Worm (Caenorhabditis elegans) whole organism, L3 larva: ENCODE measurements around the gene tufm-1.

Experiments used
- R02D3.7 ChIP-seq: fragments of 150-350 bp; optimal IDR thresholded peaks from 2 replicates; lab custom pipeline; 2014; ENCODE audit warnings: missing biosample characterization, missing genetic modification characterization
- aly-2 ChIP-seq: fragments of 150-350 bp; optimal IDR thresholded peaks from 2 replicates; lab custom pipeline; 2014; ENCODE audit warnings: missing biosample characterization, missing genetic modification characterization
- ceh-16 ChIP-seq: sonication (generic microtip); optimal IDR thresholded peaks from 2 replicates; lab custom pipeline; 2017; ENCODE audit warnings: missing biosample characterization, missing genetic modification characterization
- ceh-28 ChIP-seq: fragments of 150-350 bp; optimal IDR thresholded peaks from 2 replicates; lab custom pipeline; 2014; ENCODE audit warnings: missing biosample characterization, missing genetic modification reagents, missing genetic modification characterization
- ceh-9 ChIP-seq: sonication (generic microtip); optimal IDR thresholded peaks from 2 replicates; lab custom pipeline; 2018; ENCODE audit warnings: missing biosample characterization, missing genetic modification characterization
- daf-12 ChIP-seq: fragments of 150-350 bp; optimal IDR thresholded peaks from 2 replicates; lab custom pipeline; 2014; ENCODE audit warnings: missing biosample characterization, missing genetic modification reagents, missing genetic modification characterization
- egl-27 ChIP-seq: sonication (generic microtip); optimal IDR thresholded peaks from 4 replicates; lab custom pipeline; 2017; ENCODE audit warnings: missing biosample characterization, missing genetic modification reagents, missing genetic modification characterization
- egl-5 ChIP-seq: fragments of 150-350 bp; optimal IDR thresholded peaks from 2 replicates; lab custom pipeline; 2017; ENCODE audit warnings: missing biosample characterization, missing genetic modification reagents, missing genetic modification characterization, inconsistent platforms
- elt-3 ChIP-seq, 3 experiments: fragments of 150-350 bp in 1 of 3; sonication (generic microtip) in 2 of 3; optimal IDR thresholded peaks; 2 replicates in 2 of 3; 4 replicates in 1 of 3; lab custom pipeline; 2014 to 2017; ENCODE audit warnings: missing biosample characterization in 3 of 3, missing genetic modification characterization in 3 of 3
- eor-1 ChIP-seq, 2 experiments: fragments of 150-350 bp; optimal IDR thresholded peaks; 2 replicates each; lab custom pipeline; 2014 to 2018; ENCODE audit warnings: missing biosample characterization in 2 of 2, missing genetic modification characterization in 2 of 2
- fkh-10 ChIP-seq: sonication (generic microtip); optimal IDR thresholded peaks from 2 replicates; lab custom pipeline; 2017; ENCODE audit warnings: missing biosample characterization, missing genetic modification reagents, missing genetic modification characterization
- fkh-2 ChIP-seq: fragments of 150-350 bp; optimal IDR thresholded peaks from 2 replicates; lab custom pipeline; 2014; ENCODE audit warnings: missing biosample characterization, missing genetic modification reagents, missing genetic modification characterization
- fos-1 ChIP-seq: fragments of 150-350 bp; optimal IDR thresholded peaks from 2 replicates; lab custom pipeline; 2014; ENCODE audit warnings: missing biosample characterization, missing genetic modification characterization
- hmg-11 ChIP-seq: sonication (generic microtip); optimal IDR thresholded peaks from 2 replicates; lab custom pipeline; 2016; ENCODE audit warnings: missing genetic modification characterization, missing compliant biosample characterization
- lin-15B ChIP-seq: fragments of 150-350 bp; optimal IDR thresholded peaks from 2 replicates; lab custom pipeline; 2014; ENCODE audit warnings: missing biosample characterization, missing genetic modification characterization
- lin-39 ChIP-seq: fragments of 150-350 bp; optimal IDR thresholded peaks from 2 replicates; lab custom pipeline; 2018; ENCODE audit warnings: missing biosample characterization, missing genetic modification reagents, missing genetic modification characterization
- lsy-12 ChIP-seq: sonication (generic microtip); optimal IDR thresholded peaks from 2 replicates; lab custom pipeline; 2016; ENCODE audit warnings: mild to moderate bottlenecking, missing genetic modification characterization, missing compliant biosample characterization
- mdl-1 ChIP-seq: fragments of 150-350 bp; optimal IDR thresholded peaks from 2 replicates; lab custom pipeline; 2014; ENCODE audit warnings: missing biosample characterization, missing genetic modification characterization
- nfya-1 ChIP-seq: sonication (generic microtip); optimal IDR thresholded peaks from 2 replicates; lab custom pipeline; 2017; ENCODE audit warnings: missing genetic modification characterization, mild to moderate bottlenecking, missing compliant biosample characterization, antibody characterized with exemption, moderate library complexity; ENCODE audit not compliant: insufficient read depth
- nhr-11 ChIP-seq: fragments of 150-350 bp; optimal IDR thresholded peaks from 2 replicates; lab custom pipeline; 2014; ENCODE audit warnings: missing biosample characterization, missing genetic modification characterization
- nhr-23 ChIP-seq: fragments of 150-350 bp; optimal IDR thresholded peaks from 2 replicates; lab custom pipeline; 2014; ENCODE audit warnings: missing biosample characterization, missing genetic modification reagents, missing genetic modification characterization
- nhr-25 ChIP-seq: sonication (generic microtip); optimal IDR thresholded peaks from 2 replicates; lab custom pipeline; 2017; ENCODE audit warnings: missing biosample characterization, missing genetic modification characterization
- nhr-28 ChIP-seq: fragments of 150-350 bp; optimal IDR thresholded peaks from 2 replicates; lab custom pipeline; 2014; ENCODE audit warnings: missing biosample characterization, missing genetic modification characterization
- nhr-43 ChIP-seq: sonication (generic microtip); optimal IDR thresholded peaks from 2 replicates; lab custom pipeline; 2016; ENCODE audit warnings: mild to moderate bottlenecking, missing genetic modification characterization, missing compliant biosample characterization; ENCODE audit not compliant: poor library complexity, severe bottlenecking
- nhr-67 ChIP-seq: fragments of 150-350 bp; optimal IDR thresholded peaks from 2 replicates; lab custom pipeline; 2014; ENCODE audit warnings: missing biosample characterization, missing genetic modification characterization
- nhr-76 ChIP-seq: fragments of 150-350 bp; sonication (generic microtip); optimal IDR thresholded peaks from 5 replicates; lab custom pipeline; 2014; ENCODE audit warnings: missing biosample characterization, missing genetic modification characterization
- nhr-77 ChIP-seq: fragments of 150-350 bp; optimal IDR thresholded peaks from 2 replicates; lab custom pipeline; 2014; ENCODE audit warnings: missing biosample characterization, missing genetic modification characterization
- pha-4 ChIP-seq: fragments of 150-350 bp; optimal IDR thresholded peaks from 2 replicates; lab custom pipeline; 2014; ENCODE audit warnings: missing biosample characterization, missing genetic modification reagents, missing genetic modification characterization
- pqm-1 ChIP-seq: fragments of 150-350 bp; optimal IDR thresholded peaks from 2 replicates; lab custom pipeline; 2017; ENCODE audit warnings: missing biosample characterization, missing genetic modification characterization, inconsistent platforms
- skn-1 ChIP-seq: fragments of 150-350 bp; optimal IDR thresholded peaks from 2 replicates; lab custom pipeline; 2014; ENCODE audit warnings: missing biosample characterization, missing genetic modification characterization
- snpc-4 ChIP-seq: fragments of 150-350 bp; optimal IDR thresholded peaks from 2 replicates; lab custom pipeline; 2014; ENCODE audit warnings: missing biosample characterization, missing genetic modification characterization
- tbx-2 ChIP-seq: sonication (generic microtip); optimal IDR thresholded peaks from 2 replicates; lab custom pipeline; 2016; ENCODE audit warnings: mild to moderate bottlenecking, missing genetic modification characterization, missing compliant biosample characterization
- unc-39 ChIP-seq: sonication (generic microtip); optimal IDR thresholded peaks from 4 replicates; lab custom pipeline; 2017; ENCODE audit warnings: missing biosample characterization, missing genetic modification characterization
- unc-62 ChIP-seq: fragments of 150-350 bp; sonication (generic microtip); optimal IDR thresholded peaks from 4 replicates; lab custom pipeline; 2014; ENCODE audit warnings: missing biosample characterization, missing genetic modification reagents, missing genetic modification characterization
- zag-1 ChIP-seq: fragments of 150-350 bp; optimal IDR thresholded peaks from 2 replicates; lab custom pipeline; 2014; ENCODE audit warnings: missing biosample characterization, missing genetic modification characterization
- ztf-4 ChIP-seq: fragments of 150-350 bp; optimal IDR thresholded peaks from 2 replicates; lab custom pipeline; 2014; ENCODE audit warnings: missing biosample characterization, missing genetic modification characterization

Gene tufm-1

DNA sequence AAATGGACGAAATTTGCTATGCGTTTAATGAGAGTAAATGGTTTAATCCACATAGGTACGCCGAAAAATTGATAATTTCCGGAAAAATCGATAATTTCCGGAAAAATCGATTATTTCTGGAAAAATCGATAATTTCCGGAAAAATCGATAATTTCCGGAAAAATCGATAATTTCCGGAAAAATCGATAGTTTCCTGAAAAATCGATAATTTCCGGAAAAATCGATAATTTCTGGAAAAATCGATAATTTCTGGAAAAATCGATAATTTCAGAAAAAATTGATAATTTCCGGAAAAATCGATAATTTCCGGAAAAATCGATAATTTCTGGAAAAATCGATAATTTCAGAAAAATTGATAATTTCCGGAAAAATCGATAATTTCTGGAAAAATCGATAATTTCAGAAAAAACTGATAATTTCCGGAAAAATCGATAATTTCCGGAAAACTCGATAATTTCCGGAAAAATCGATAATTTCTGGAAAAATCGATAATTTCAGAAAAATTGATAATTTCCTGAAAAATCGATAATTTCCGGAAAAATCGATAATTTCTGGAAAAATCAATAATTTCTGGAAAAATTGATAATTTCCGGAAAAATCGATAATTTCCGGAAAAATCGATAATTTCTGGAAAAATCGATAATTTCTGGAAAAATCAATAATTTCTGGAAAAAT, 22.1 kb upstream of the tufm-1 start:
- TF ChIP-seq ceh-28 (tag; lab: Kevin White, UChicago): peak; percentile 98
- TF ChIP-seq, all 47 proteins: peak for 1; not testable (repeated sequence) for 46

DNA sequence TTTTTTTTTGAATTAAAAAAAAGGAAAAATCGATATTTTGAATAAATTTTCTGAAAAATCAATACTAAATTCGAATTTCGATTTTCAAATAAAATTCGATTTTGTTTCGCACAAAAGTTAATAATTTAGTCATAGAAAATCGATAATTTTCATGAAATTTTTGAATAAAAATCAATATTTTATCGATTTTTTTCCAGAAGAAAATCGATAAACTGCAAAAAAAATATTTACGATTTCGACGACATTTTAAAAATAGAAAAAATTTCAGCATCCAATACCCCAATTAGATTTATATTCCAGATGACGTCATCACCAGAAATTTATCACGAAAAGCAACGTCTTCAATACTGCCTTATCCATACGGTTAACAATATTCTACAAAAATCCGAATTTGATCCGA, 21.6 kb upstream of the tufm-1 start, which contains the start of gene josd-1:
TSS of gene josd-1 (plus strand) at position 301 of the 400 bp plus-strand sequence.
- TF ChIP-seq hmg-11 (no peak), unc-62 (GFP tag; lab: Kevin White, UChicago) (no peak), snpc-4 (tag; lab: Kevin White, UChicago) (no peak), nhr-25 (tag; lab: Kevin White, UChicago) (no peak), zag-1 (tag; lab: Kevin White, UChicago) (no peak), ceh-9 (no peak), nhr-43 (no peak), R02D3.7 (no peak), nhr-11 (tag; lab: Kevin White, UChicago) (no peak), nhr-23 (tag; lab: Kevin White, UChicago) (no peak), nhr-67 (tag; lab: Kevin White, UChicago) (no peak), fkh-10 (GFP tag; lab: Kevin White, UChicago) (no peak), nhr-28 (no peak), lin-15B (no peak), nhr-76 (no peak), ztf-4 (tag; lab: Kevin White, UChicago) (no peak), mdl-1 (tag; lab: Kevin White, UChicago) (no peak), pqm-1 (tag; lab: Kevin White, UChicago) (no peak)
- TF ChIP-seq, all 47 proteins: peak for 0

DNA sequence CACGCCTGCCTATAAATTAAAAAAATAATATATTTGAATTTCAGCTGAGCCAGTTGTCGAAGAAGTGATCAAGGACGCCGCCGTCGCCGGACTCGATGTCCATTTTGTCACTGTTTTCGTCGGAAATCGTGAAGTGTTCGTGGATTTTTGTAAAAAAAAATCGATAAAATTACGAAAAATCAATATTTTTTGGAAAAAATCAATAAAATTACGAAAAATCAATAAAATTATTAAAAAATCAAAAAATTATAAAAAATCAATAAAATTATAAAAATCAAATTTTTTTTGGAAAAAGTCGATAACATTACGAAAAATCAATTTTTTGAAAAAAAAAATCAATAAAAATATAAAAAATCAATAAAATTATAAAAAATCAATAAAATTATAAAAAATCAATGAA, 20.2 kb upstream of the tufm-1 start:
- TF ChIP-seq fos-1: no peak
- peak; percentile 89 for TF ChIP-seq ceh-28 (tag; lab: Kevin White, UChicago)

DNA sequence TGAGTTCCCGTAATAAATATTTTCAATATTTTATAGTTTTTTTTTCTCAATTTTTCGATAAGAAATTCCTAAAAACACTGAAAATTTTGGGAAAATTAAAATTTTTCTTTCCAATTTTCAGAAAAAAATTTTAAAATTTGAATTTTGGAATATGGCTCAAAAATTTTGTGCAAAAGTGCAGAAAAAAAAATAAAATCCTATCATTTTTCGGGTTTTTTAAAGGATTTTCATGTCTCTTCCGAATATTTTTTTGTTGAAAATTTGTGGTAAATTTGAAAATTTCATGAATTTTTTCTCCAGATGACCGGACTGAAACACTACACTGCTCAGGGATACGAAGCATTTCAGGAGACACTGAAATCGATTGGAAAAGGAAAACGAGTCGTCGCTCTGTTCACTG, 19.6 kb upstream of the tufm-1 start, which contains the start of gene txdc-17:
TSS of gene txdc-17 (plus strand) at position 301 of the 400 bp plus-strand sequence.
- TF ChIP-seq egl-5 (tag; lab: Kevin White, UChicago) (no peak), hmg-11 (no peak), lin-39 (tag; lab: Kevin White, UChicago) (no peak)

DNA sequence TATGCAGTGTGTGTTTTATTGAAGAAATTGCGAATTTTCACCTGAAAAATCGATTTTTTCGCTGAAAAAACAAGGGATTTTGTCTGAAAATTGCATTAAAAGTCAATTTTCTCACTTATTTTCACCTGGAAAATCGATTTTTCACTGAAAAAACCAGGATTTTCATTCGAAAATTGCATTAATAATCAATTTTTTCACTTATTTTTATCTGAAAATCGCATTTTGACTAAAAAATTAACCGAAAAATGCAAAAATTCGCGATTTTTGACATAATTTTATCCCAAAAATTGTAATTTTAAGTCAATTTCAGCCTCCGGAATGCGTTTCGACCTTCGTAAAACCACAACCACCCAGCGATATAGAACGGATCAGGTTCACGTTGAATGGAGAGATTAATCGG, 17.7 kb upstream of the tufm-1 start, which contains the start of gene Y71H2AM.29:
TSS of gene Y71H2AM.29 (plus strand) at position 301 of the 400 bp plus-strand sequence.
- TF ChIP-seq ceh-16 (tag; lab: Kevin White, UChicago) (no peak), nhr-77 (tag; lab: Kevin White, UChicago) (no peak), lin-39 (tag; lab: Kevin White, UChicago) (no peak), aly-2 (no peak), lsy-12 (no peak), ztf-4 (tag; lab: Kevin White, UChicago) (no peak), egl-27 (tag; lab: Kevin White, UChicago) (no peak), pqm-1 (tag; lab: Kevin White, UChicago) (no peak), unc-39 (tag; lab: Kevin White, UChicago) (no peak), daf-12 (tag; lab: Kevin White, UChicago) (no peak), elt-3 (tag; optimal IDR thresholded peaks at IDR 0.05; lab: Kevin White, UChicago) (no peak), nhr-76 (no peak), ceh-28 (tag; lab: Kevin White, UChicago) (no peak), nfya-1 (tag; lab: Kevin White, UChicago) (no peak), tbx-2 (no peak), nhr-43 (no peak)

DNA sequence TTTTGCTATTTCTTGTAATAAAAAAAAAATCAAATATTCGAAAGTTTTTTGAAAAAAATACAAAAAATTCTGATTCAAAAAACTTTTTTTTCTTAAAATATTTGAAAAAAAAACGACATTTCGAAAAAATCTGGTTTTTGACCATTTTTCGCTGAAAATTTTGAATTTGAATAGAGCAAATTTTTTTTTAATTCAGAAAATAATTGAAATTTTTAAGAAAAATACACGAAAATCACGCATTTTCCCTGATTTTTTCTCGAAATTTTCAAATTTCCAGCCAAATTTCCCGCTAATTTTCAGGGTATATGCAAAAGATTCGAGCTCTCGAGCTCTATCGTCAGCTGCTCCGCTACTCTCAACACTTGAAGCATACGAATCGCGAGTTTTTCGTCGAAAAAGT, 12.0 kb upstream of the tufm-1 start, which contains the start of gene Y71H2AM.1:
TSS of gene Y71H2AM.1 (plus strand) at position 301 of the 400 bp plus-strand sequence.
- no peak for TF ChIP-seq hmg-11
- no peak for TF ChIP-seq nhr-77 (tag; lab: Kevin White, UChicago)
- no peak for TF ChIP-seq ztf-4 (tag; lab: Kevin White, UChicago)
- TF ChIP-seq nhr-23 (tag; lab: Kevin White, UChicago): no peak
- TF ChIP-seq eor-1 (tag; optimal IDR thresholded peaks at IDR 0.05; lab: Kevin White, UChicago): no peak
- TF ChIP-seq unc-39 (tag; lab: Kevin White, UChicago): no peak
- no peak for TF ChIP-seq R02D3.7
- TF ChIP-seq fkh-2 (tag; lab: Kevin White, UChicago): no peak
- no peak for TF ChIP-seq pha-4 (tag; lab: Kevin White, UChicago)
- no peak for TF ChIP-seq pqm-1 (tag; lab: Kevin White, UChicago)
- TF ChIP-seq fos-1: no peak
- TF ChIP-seq lin-39 (tag; lab: Kevin White, UChicago): no peak
- no peak for TF ChIP-seq skn-1 (tag; lab: Kevin White, UChicago)
- no peak for TF ChIP-seq tbx-2
- TF ChIP-seq egl-27 (tag; lab: Kevin White, UChicago): no peak
